Fruit fly (Drosophila melanogaster): ENCODE data around the gene crq.
A peak's percentile ranks its signal among the peaks of the same experiment; 100 is the strongest.
"Not testable (repeated sequence)": the region's sequence is repeated elsewhere in the genome, so short reads cannot be mapped to it uniquely, and the experiment has no call there.

Gene crq

DNA sequence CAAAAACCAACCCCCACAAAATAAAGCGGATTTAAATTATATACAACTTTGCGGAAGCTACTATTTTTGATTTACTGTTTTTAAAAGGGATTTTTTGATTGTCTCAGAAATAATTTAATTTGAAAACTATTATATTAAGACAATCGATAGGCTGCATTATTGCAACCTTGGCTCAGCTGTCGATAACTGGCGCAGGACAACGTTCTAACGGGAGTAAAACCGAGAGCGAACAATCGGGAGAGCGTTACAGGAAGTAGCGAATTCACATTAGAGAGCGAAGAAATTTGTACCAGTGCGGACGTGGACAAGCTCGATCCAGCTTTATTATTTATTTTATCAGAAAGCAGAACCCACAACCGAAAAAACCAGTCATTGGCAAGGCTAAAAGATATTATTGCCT is 2.5 kb upstream of the crq start, which contains the start of gene CG4133:
TSS of gene CG4133 (plus strand) at position 258 of the 400 bp plus-strand sequence.
- not testable (repeated sequence) for TF ChIP-seq jim, usp, Abd-B (GFP tag; optimal IDR thresholded peaks at IDR 0.05)

dm6 chr2L:451705-452472 is 935 bp downstream of the crq start:
- no peak for TF ChIP-seq sv (GFP tag; optimal IDR thresholded peaks at IDR 0.05)
- peak; percentile 31 for TF ChIP-seq OdsH (GFP tag; optimal IDR thresholded peaks at IDR 0.05)
- peak; percentile 14 for TF ChIP-seq psq (GFP tag; optimal IDR thresholded peaks at IDR 0.05)
- TF ChIP-seq CG32264 (GFP tag; optimal IDR thresholded peaks at IDR 0.05): no peak
- TF ChIP-seq brk (GFP tag; optimal IDR thresholded peaks at IDR 0.05): no peak
- TF ChIP-seq Dfd (GFP tag; optimal IDR thresholded peaks at IDR 0.05): no peak
- peak; percentile 41 for TF ChIP-seq rgr (GFP tag; optimal IDR thresholded peaks at IDR 0.05)
- peak; percentile 32 for TF ChIP-seq fru (GFP tag; optimal IDR thresholded peaks at IDR 0.05)
- TF ChIP-seq Myc (optimal IDR thresholded peaks at IDR 0.05): no peak
- TF ChIP-seq br (GFP tag; optimal IDR thresholded peaks at IDR 0.05): no peak
- no peak for TF ChIP-seq Hr78 (GFP tag; optimal IDR thresholded peaks at IDR 0.05)
- no peak for TF ChIP-seq Hr83 (GFP tag; optimal IDR thresholded peaks at IDR 0.05; ENCODE audit: poor library complexity, severe bottlenecking)
- peak; percentile 0 for TF ChIP-seq h (GFP tag; optimal IDR thresholded peaks at IDR 0.05)
- no peak for TF ChIP-seq Dif (GFP tag; optimal IDR thresholded peaks at IDR 0.05; ENCODE audit: partially characterized antibody)
- no peak for TF ChIP-seq usp (GFP tag; optimal IDR thresholded peaks at IDR 0.05)
- TF ChIP-seq jim (GFP tag; optimal IDR thresholded peaks at IDR 0.05): no peak
- TF ChIP-seq N (GFP tag; optimal IDR thresholded peaks at IDR 0.05): no peak
- TF ChIP-seq Jra (GFP tag; optimal IDR thresholded peaks at IDR 0.05): no peak
- TF ChIP-seq Abd-B (GFP tag; optimal IDR thresholded peaks at IDR 0.05): no peak
- no peak for TF ChIP-seq Vsx2 (GFP tag; optimal IDR thresholded peaks at IDR 0.05; ENCODE audit: partially characterized antibody)
- TF ChIP-seq woc (GFP tag; optimal IDR thresholded peaks at IDR 0.05): no peak
- TF ChIP-seq sage (GFP tag; optimal IDR thresholded peaks at IDR 0.05): no peak
- no peak for TF ChIP-seq Hnf4 (GFP tag; optimal IDR thresholded peaks at IDR 0.05)
- TF ChIP-seq HLH106 (tag; optimal IDR thresholded peaks at IDR 0.05): peak; percentile 38
- no peak for TF ChIP-seq lola (GFP tag; optimal IDR thresholded peaks at IDR 0.05)
- TF ChIP-seq CG9705 (GFP tag; optimal IDR thresholded peaks at IDR 0.05): no peak
- no peak for TF ChIP-seq dmrt93B (GFP tag; optimal IDR thresholded peaks at IDR 0.05)
- TF ChIP-seq dsf (GFP tag; optimal IDR thresholded peaks at IDR 0.05; ENCODE audit: borderline replicate concordance): no peak
- no peak for TF ChIP-seq Mio (GFP tag; optimal IDR thresholded peaks at IDR 0.05)
- no peak for TF ChIP-seq Rel (GFP tag; optimal IDR thresholded peaks at IDR 0.05)
- TF ChIP-seq Rel (tag; optimal IDR thresholded peaks at IDR 0.05): peak; percentile 75
- no peak for TF ChIP-seq pan (optimal IDR thresholded peaks at IDR 0.05)
- no peak for TF ChIP-seq tai (GFP tag; optimal IDR thresholded peaks at IDR 0.05)
- peak in 1 of 2 experiments; percentile 1 for TF ChIP-seq dl (GFP tag; optimal IDR thresholded peaks at IDR 0.05; ENCODE audit: insufficient read depth in 1 of 2, partially characterized antibody in 2 of 2)
- no peak for TF ChIP-seq ey (GFP tag; optimal IDR thresholded peaks at IDR 0.05)
- no peak for TF ChIP-seq GATAd (GFP tag; optimal IDR thresholded peaks at IDR 0.05)
- peak; percentile 33 for TF ChIP-seq Sp1 (GFP tag; optimal IDR thresholded peaks at IDR 0.05)
- no peak for TF ChIP-seq CrebA (GFP tag; optimal IDR thresholded peaks at IDR 0.05; ENCODE audit: borderline replicate concordance)
- TF ChIP-seq foxo (GFP tag; optimal IDR thresholded peaks at IDR 0.05): peak in 1 of 2 experiments; percentile 40

DNA sequence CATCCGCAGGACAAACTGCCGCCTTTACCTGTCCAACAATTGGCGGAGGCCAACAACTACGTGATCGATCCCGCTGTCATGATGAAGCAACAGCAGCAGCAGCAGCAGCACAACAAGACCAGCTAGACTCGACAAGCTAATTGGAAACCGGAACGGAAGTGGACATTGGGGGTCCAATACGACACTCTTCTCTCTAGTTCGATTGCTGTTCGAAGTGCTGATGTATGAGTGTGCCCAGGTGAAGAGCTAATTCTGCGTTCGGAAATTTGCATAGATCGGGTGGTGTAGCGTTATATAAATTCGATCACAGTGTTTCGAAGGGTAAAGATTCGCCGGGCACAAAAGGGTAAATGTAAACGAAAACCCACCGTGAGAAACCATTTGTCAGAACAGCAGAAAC is 5.7 kb downstream of the crq start:
- no peak for TF ChIP-seq Mio (GFP tag; optimal IDR thresholded peaks at IDR 0.05)
- TF ChIP-seq HLH106 (tag; optimal IDR thresholded peaks at IDR 0.05): no peak
- TF ChIP-seq usp (GFP tag; optimal IDR thresholded peaks at IDR 0.05): no peak
- TF ChIP-seq ey (GFP tag; optimal IDR thresholded peaks at IDR 0.05): no peak
- TF ChIP-seq Rel (GFP tag; optimal IDR thresholded peaks at IDR 0.05): no peak
- TF ChIP-seq Rel (tag; optimal IDR thresholded peaks at IDR 0.05): no peak
- TF ChIP-seq Sp1 (GFP tag; optimal IDR thresholded peaks at IDR 0.05): no peak
- TF ChIP-seq Jra (GFP tag; optimal IDR thresholded peaks at IDR 0.05): no peak
- no peak for TF ChIP-seq sv (GFP tag; optimal IDR thresholded peaks at IDR 0.05)
- no peak for TF ChIP-seq lola (GFP tag; optimal IDR thresholded peaks at IDR 0.05)
- TF ChIP-seq Dfd (GFP tag; optimal IDR thresholded peaks at IDR 0.05): no peak
- TF ChIP-seq br (GFP tag; optimal IDR thresholded peaks at IDR 0.05): no peak
- no peak for TF ChIP-seq Myc (optimal IDR thresholded peaks at IDR 0.05)
- TF ChIP-seq fru (GFP tag; optimal IDR thresholded peaks at IDR 0.05): no peak
- TF ChIP-seq Dif (GFP tag; optimal IDR thresholded peaks at IDR 0.05; ENCODE audit: partially characterized antibody): no peak
- TF ChIP-seq OdsH (GFP tag; optimal IDR thresholded peaks at IDR 0.05): no peak
- no peak for TF ChIP-seq tai (GFP tag; optimal IDR thresholded peaks at IDR 0.05)
- TF ChIP-seq Hr78 (GFP tag; optimal IDR thresholded peaks at IDR 0.05): no peak

All from whole organism, wandering third instar larva.